Fruit fly (Drosophila melanogaster): Measurements from ENCODE around the gene CG31522.
A peak's percentile ranks its signal among the peaks of the same experiment; 100 is the strongest.

The CG31522 gene

DNA sequence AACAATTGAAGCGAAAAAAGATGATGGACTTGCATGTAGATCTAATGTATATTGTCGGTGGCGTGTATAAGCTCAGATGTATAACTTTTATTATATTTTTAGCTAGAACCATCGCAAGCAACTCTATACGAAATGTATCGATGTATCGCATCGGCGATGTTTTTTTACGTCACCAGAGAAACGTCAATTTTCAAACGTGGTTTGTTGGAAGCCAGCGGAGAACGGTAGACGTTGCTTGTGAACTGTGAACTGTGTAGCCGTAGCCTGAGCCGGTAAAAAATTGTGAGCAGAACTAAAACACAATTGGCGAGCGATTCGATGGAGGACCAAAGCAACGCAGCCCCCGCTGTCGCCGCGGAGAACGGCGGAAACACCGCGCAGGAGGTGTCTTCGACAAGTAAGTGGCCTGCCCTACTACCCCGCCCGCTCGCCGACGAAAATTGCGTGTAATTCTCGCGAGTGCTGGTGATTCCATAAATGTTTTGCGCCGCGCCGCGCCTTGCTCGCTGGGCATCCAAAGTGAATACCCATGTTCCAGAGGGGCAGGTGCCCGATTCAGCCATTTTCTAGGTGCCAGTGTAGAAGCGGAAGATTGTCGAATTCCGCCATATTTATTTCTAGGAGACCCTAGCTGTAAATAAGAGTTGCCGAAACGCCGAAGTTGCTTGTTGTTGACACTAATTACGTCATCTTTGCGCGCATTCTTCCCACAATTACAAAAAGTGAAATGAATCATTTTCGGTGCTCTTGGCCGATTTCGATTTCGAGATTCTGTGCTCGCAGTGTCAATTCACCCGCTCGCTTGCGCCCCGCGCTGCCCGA, 59.6 kb downstream of the CG31522 start, which contains the start of gene lost (continued):
- TF ChIP-seq disco-r (GFP tag; optimal IDR thresholded peaks at IDR 0.05) (no peak), shn (GFP tag; optimal IDR thresholded peaks at IDR 0.05) (peak; percentile 32), Xrp1 (GFP tag; IDR thresholded peaks at IDR 0.05) (no peak), Ets97D (GFP tag; optimal IDR thresholded peaks at IDR 0.05) (peak; percentile 94), Mes4 (GFP tag; optimal IDR thresholded peaks at IDR 0.05) (no peak), Dip3 (GFP tag; optimal IDR thresholded peaks at IDR 0.05) (no peak), Nf-YA (GFP tag; IDR thresholded peaks at IDR 0.05) (no peak), gem (tag; optimal IDR thresholded peaks at IDR 0.05) (peak; percentile 40), dpn (GFP tag; optimal IDR thresholded peaks at IDR 0.05) (peak in 1 of 2 experiments; percentile 25), bbx (GFP tag; IDR thresholded peaks at IDR 0.05; ENCODE audit: partially characterized antibody) (peak; percentile 99), ind (GFP tag; optimal IDR thresholded peaks at IDR 0.05) (no peak), Doc3 (GFP tag; IDR thresholded peaks at IDR 0.05; ENCODE audit: partially characterized antibody) (peak; percentile 95), CG11398 (GFP tag; optimal IDR thresholded peaks at IDR 0.05) (no peak), Dad (GFP tag; optimal IDR thresholded peaks at IDR 0.05) (no peak), CG10431 (GFP tag; optimal IDR thresholded peaks at IDR 0.05) (no peak), CG7786 (GFP tag; optimal IDR thresholded peaks at IDR 0.05) (no peak), CG17802 (tag; optimal IDR thresholded peaks at IDR 0.05) (peak; percentile 82), mld (GFP tag; IDR thresholded peaks at IDR 0.05; ENCODE audit: partially characterized antibody) (peak; percentile 98), HLH3B (GFP tag; IDR thresholded peaks at IDR 0.05) (no peak), CG30431 (GFP tag; optimal IDR thresholded peaks at IDR 0.05) (no peak), CG2120 (GFP tag; optimal IDR thresholded peaks at IDR 0.05) (peak; percentile 48), sug (tag; optimal IDR thresholded peaks at IDR 0.05) (peak; percentile 53), Ssrp (tag; optimal IDR thresholded peaks at IDR 0.05) (no peak)

dm6 chr3R:4401977-4402589, 60.6 kb downstream of the CG31522 start, which contains the start of gene CG9853:
Gene CG9853, minus strand, starts transcription at chr3R:4402027.
- TF ChIP-seq CG17829 (tag; optimal IDR thresholded peaks at IDR 0.05) (no peak), Ptx1 (GFP tag; IDR thresholded peaks at IDR 0.05) (no peak), CG6791 (GFP tag; IDR thresholded peaks at IDR 0.05; ENCODE audit: partially characterized antibody) (peak; percentile 82), CG14860 (GFP tag; IDR thresholded peaks at IDR 0.05; ENCODE audit: partially characterized antibody) (peak; percentile 42), mld (GFP tag; IDR thresholded peaks at IDR 0.05; ENCODE audit: partially characterized antibody) (peak; percentile 70; the same call in 1 of the 3 replicates), peb (GFP tag; IDR thresholded peaks at IDR 0.05) (no peak), croc (GFP tag; conservative IDR thresholded peaks at IDR 0.05) (no peak), CG14667 (GFP tag; IDR thresholded peaks at IDR 0.05) (no peak), amos (GFP tag; IDR thresholded peaks at IDR 0.05; ENCODE audit: partially characterized antibody) (peak; percentile 13; the same call in 1 of the 2 replicates), CG7839 (tag; optimal IDR thresholded peaks at IDR 0.05) (no peak), Camta (GFP tag; optimal IDR thresholded peaks at IDR 0.05) (no peak), HLH4C (GFP tag; IDR thresholded peaks at IDR 0.05; ENCODE audit: partially characterized antibody) (peak; percentile 11), Hr78 (GFP tag; optimal IDR thresholded peaks at IDR 0.05) (no peak), hb (GFP tag; IDR thresholded peaks at IDR 0.05; ENCODE audit: partially characterized antibody) (0 out of 3 replicates have a peak, but pooled peaks have one; percentile 6), disco-r (GFP tag; optimal IDR thresholded peaks at IDR 0.05) (no peak), tna (GFP tag; IDR thresholded peaks at IDR 0.05; ENCODE audit: partially characterized antibody) (peak; percentile 60), nerfin-2 (GFP tag; IDR thresholded peaks at IDR 0.05; ENCODE audit: partially characterized antibody) (peak; percentile 57; the same call in 1 of the 2 replicates), TFAM (GFP tag; optimal IDR thresholded peaks at IDR 0.05) (no peak), CG7963 (GFP tag; IDR thresholded peaks at IDR 0.05; ENCODE audit: partially characterized antibody) (peak; percentile 70), Opbp (GFP tag; IDR thresholded peaks at IDR 0.05; ENCODE audit: partially characterized antibody) (peak; percentile 37; the same call in 2 of the 3 replicates), Rfx (GFP tag; IDR thresholded peaks at IDR 0.05) (no peak), CG16813 (GFP tag; IDR thresholded peaks at IDR 0.05; ENCODE audit: partially characterized antibody) (peak; percentile 5), D19B (GFP tag; optimal IDR thresholded peaks at IDR 0.05) (peak; percentile 43), sens (GFP tag) (peak; percentile 26), ato (GFP tag; IDR thresholded peaks at IDR 0.05; ENCODE audit: partially characterized antibody) (peak; percentile 55; the same call in 1 of the 2 replicates)
